Fruit fly (Drosophila melanogaster) whole organism, embryonic: Measurements from ENCODE around the gene CG34162.

ENCODE experiments used
- Atf6 ChIP-seq: fragments of 200-800 bp; sonication (Bioruptor generic); IDR thresholded peaks from 2 replicates; pipeline ENCODE4 v1.3.6; 2022; ENCODE audit warnings: missing biosample characterization, missing genetic modification characterization
- BtbVII ChIP-seq: fragments of 200-800 bp; sonication (Bioruptor generic); optimal IDR thresholded peaks from 3 replicates; lab custom pipeline; 2017; ENCODE audit warnings: missing biosample characterization, mild to moderate bottlenecking, missing genetic modification characterization
- CG10274 ChIP-seq: fragments of 200-800 bp; sonication (Bioruptor generic); optimal IDR thresholded peaks from 3 replicates; lab custom pipeline; 2017; ENCODE audit warnings: missing biosample characterization, mild to moderate bottlenecking, missing genetic modification characterization
- CG12155 ChIP-seq: fragments of 200-800 bp; sonication (Bioruptor generic); optimal IDR thresholded peaks from 3 replicates; lab custom pipeline; 2016; ENCODE audit warnings: missing biosample characterization, missing genetic modification characterization
- CG12299 ChIP-seq: fragments of 200-800 bp; sonication (Bioruptor generic); optimal IDR thresholded peaks from 2 replicates; lab custom pipeline; 2018; ENCODE audit warnings: missing biosample characterization, mild to moderate bottlenecking, missing genetic modification characterization
- CG13424 ChIP-seq: fragments of 200-800 bp; sonication (Bioruptor generic); optimal IDR thresholded peaks from 2 replicates; lab custom pipeline; 2019; ENCODE audit warnings: missing biosample characterization, mild to moderate bottlenecking, missing genetic modification characterization, moderate library complexity
- CG14965 ChIP-seq: fragments of 200-800 bp; sonication (Bioruptor generic); optimal IDR thresholded peaks from 2 replicates; lab custom pipeline; 2016; ENCODE audit warnings: missing biosample characterization, missing genetic modification characterization, borderline replicate concordance
- CG15514 ChIP-seq: fragments of 200-800 bp; sonication (Bioruptor generic); optimal IDR thresholded peaks from 3 replicates; lab custom pipeline; 2017; ENCODE audit warnings: missing biosample characterization, missing genetic modification characterization, mild to moderate bottlenecking, moderate library complexity, missing genetic modification reagents
- CG16813 ChIP-seq: fragments of 200-800 bp; sonication (Bioruptor generic); IDR thresholded peaks from 3 replicates; pipeline ENCODE4 v1.3.6; 2022; ENCODE audit warnings: missing biosample characterization, missing genetic modification characterization; ENCODE audit not compliant: partially characterized antibody
- CG18011 ChIP-seq: fragments of 200-800 bp; sonication (Bioruptor generic); optimal IDR thresholded peaks from 2 replicates; lab custom pipeline; 2017; ENCODE audit warnings: missing biosample characterization, missing genetic modification characterization, mild to moderate bottlenecking, moderate library complexity, missing genotype
- CG32532 ChIP-seq: fragments of 200-800 bp; sonication (Bioruptor generic); IDR thresholded peaks from 2 replicates; pipeline ENCODE4 v1.3.6; 2022; ENCODE audit warnings: missing biosample characterization, missing genetic modification characterization
- CG34422 ChIP-seq: fragments of 200-800 bp; sonication (Bioruptor generic); IDR thresholded peaks from 3 replicates; pipeline ENCODE4 v1.3.6; 2022; ENCODE audit warnings: missing biosample characterization, missing genetic modification characterization
- CG3995 ChIP-seq: fragments of 200-800 bp; sonication (Bioruptor generic); optimal IDR thresholded peaks from 3 replicates; lab custom pipeline; 2016; ENCODE audit warnings: missing biosample characterization, missing genetic modification characterization
- CG7928 ChIP-seq: fragments of 200-800 bp; sonication (Bioruptor generic); optimal IDR thresholded peaks from 2 replicates; lab custom pipeline; 2017; ENCODE audit warnings: missing biosample characterization, mild to moderate bottlenecking, missing genetic modification characterization
- CG8290 ChIP-seq, 3 experiments: fragments of 200-800 bp; sonication (Bioruptor generic); optimal IDR thresholded peaks; 2 replicates each; lab custom pipeline; 2016 to 2019; ENCODE audit warnings: missing biosample characterization in 3 of 3, missing genetic modification characterization in 3 of 3, mild to moderate bottlenecking in 2 of 3, moderate library complexity in 1 of 3
- CG8478 ChIP-seq: fragments of >200 bp; optimal IDR thresholded peaks from 2 replicates; lab custom pipeline; 2018
- CG9932 ChIP-seq: fragments of 200-800 bp; sonication (Bioruptor generic); IDR thresholded peaks from 2 replicates; pipeline ENCODE4 v1.3.6; 2022; ENCODE audit warnings: missing biosample characterization, missing genetic modification characterization
- CHES-1-like ChIP-seq: fragments of 200-800 bp; sonication (Bioruptor generic); optimal IDR thresholded peaks from 2 replicates; lab custom pipeline; 2016; ENCODE audit warnings: missing biosample characterization, missing genetic modification characterization
- Doc3 ChIP-seq: fragments of 200-800 bp; sonication (Bioruptor generic); IDR thresholded peaks from 3 replicates; pipeline ENCODE4 v1.3.6; 2022; ENCODE audit warnings: missing biosample characterization, missing genetic modification characterization; ENCODE audit not compliant: partially characterized antibody
- ERR ChIP-seq: fragments of 200-800 bp; sonication (Bioruptor generic); optimal IDR thresholded peaks from 2 replicates; lab custom pipeline; 2016; ENCODE audit warnings: missing biosample characterization, missing genetic modification characterization
- Ets65A ChIP-seq: fragments of 200-800 bp; sonication (Bioruptor generic); peaks from one replicate; lab custom pipeline; 2016; ENCODE audit warnings: missing biosample characterization, missing genetic modification characterization
- HLH4C ChIP-seq: fragments of 200-800 bp; sonication (Bioruptor generic); IDR thresholded peaks from 3 replicates; pipeline ENCODE4 v1.3.6; 2022; ENCODE audit warnings: missing biosample characterization, missing genetic modification characterization; ENCODE audit not compliant: partially characterized antibody
- Hr39 ChIP-seq: fragments of >200 bp; optimal IDR thresholded peaks from 2 replicates; lab custom pipeline; 2017
- Jarid2 ChIP-seq: fragments of 200-800 bp; sonication (Bioruptor generic); optimal IDR thresholded peaks from 3 replicates; lab custom pipeline; 2017; ENCODE audit warnings: mild to moderate bottlenecking, missing biosample characterization, missing genetic modification reagents, missing genetic modification characterization
- Six4 ChIP-seq: fragments of 200-800 bp; sonication (Bioruptor generic); optimal IDR thresholded peaks from 2 replicates; lab custom pipeline; 2016; ENCODE audit warnings: missing biosample characterization, missing genetic modification characterization
- Trl ChIP-seq, 3 experiments: fragments of >200 bp in 2 of 3; fragments of 200-800 bp in 1 of 3; sonication (Bioruptor generic) in 1 of 3; optimal IDR thresholded peaks; 2 replicates in 1 of 3; 3 replicates in 2 of 3; lab custom pipeline; 2016 to 2017; ENCODE audit warnings: missing biosample characterization in 1 of 3, missing genetic modification characterization in 1 of 3
- Xrp1 ChIP-seq: fragments of 200-800 bp; sonication (Bioruptor generic); IDR thresholded peaks from 2 replicates; pipeline ENCODE4 v1.3.6; 2022; ENCODE audit warnings: missing biosample characterization, missing genetic modification characterization
- al ChIP-seq: fragments of 200-800 bp; sonication (Bioruptor generic); IDR thresholded peaks from 2 replicates; pipeline ENCODE4 v1.3.6; 2022; ENCODE audit warnings: missing biosample characterization, missing genetic modification characterization
- ap ChIP-seq: fragments of 200-800 bp; sonication (Bioruptor generic); IDR thresholded peaks from 2 replicates; pipeline ENCODE4 v1.3.6; 2022; ENCODE audit warnings: missing biosample characterization, missing genetic modification characterization
- ato ChIP-seq: fragments of 200-800 bp; sonication (Bioruptor generic); IDR thresholded peaks from 2 replicates; pipeline ENCODE4 v1.3.6; 2022; ENCODE audit warnings: missing biosample characterization, missing genetic modification characterization; ENCODE audit not compliant: partially characterized antibody
- bbx ChIP-seq: fragments of 200-800 bp; sonication (Bioruptor generic); IDR thresholded peaks from 2 replicates; pipeline ENCODE4 v1.3.6; 2022; ENCODE audit warnings: missing biosample characterization, missing genetic modification characterization; ENCODE audit not compliant: partially characterized antibody
- ci ChIP-seq: fragments of 200-800 bp; sonication (Bioruptor generic); IDR thresholded peaks from 3 replicates; pipeline ENCODE4 v1.3.6; 2022; ENCODE audit warnings: missing biosample characterization, missing genetic modification characterization
- crol ChIP-seq: fragments of 200-800 bp; sonication (Bioruptor generic); IDR thresholded peaks from 2 replicates; pipeline ENCODE4 v1.3.6; 2022; ENCODE audit warnings: missing biosample characterization, missing genetic modification characterization
- eyg ChIP-seq: fragments of 200-800 bp; sonication (Bioruptor generic); optimal IDR thresholded peaks from 3 replicates; lab custom pipeline; 2016; ENCODE audit warnings: missing biosample characterization, missing genetic modification characterization
- lbe ChIP-seq: fragments of 200-800 bp; sonication (Bioruptor generic); optimal IDR thresholded peaks from 2 replicates; lab custom pipeline; 2016; ENCODE audit warnings: missing biosample characterization, mild to moderate bottlenecking, missing genetic modification characterization
- mld ChIP-seq: fragments of 200-800 bp; sonication (Bioruptor generic); IDR thresholded peaks from 3 replicates; pipeline ENCODE4 v1.3.6; 2022; ENCODE audit warnings: missing biosample characterization, missing genetic modification characterization; ENCODE audit not compliant: partially characterized antibody
- repo ChIP-seq: fragments of 200-800 bp; sonication (Bioruptor generic); optimal IDR thresholded peaks from 2 replicates; lab custom pipeline; 2016; ENCODE audit warnings: missing biosample characterization, missing genetic modification characterization
- row ChIP-seq: fragments of 200-800 bp; sonication (Bioruptor generic); IDR thresholded peaks from 3 replicates; pipeline ENCODE4 v1.3.6; 2022; ENCODE audit warnings: missing biosample characterization, missing genetic modification characterization
- slbo ChIP-seq: fragments of 200-800 bp; sonication (Bioruptor generic); IDR thresholded peaks from 2 replicates; pipeline ENCODE4 v1.3.6; 2022; ENCODE audit warnings: missing biosample characterization, missing genetic modification characterization
- slou ChIP-seq: fragments of 200-800 bp; sonication (Bioruptor generic); optimal IDR thresholded peaks from 3 replicates; lab custom pipeline; 2016; ENCODE audit warnings: missing biosample characterization, missing genetic modification characterization
- sob ChIP-seq: fragments of 200-800 bp; sonication (Bioruptor generic); IDR thresholded peaks from 2 replicates; pipeline ENCODE4 v1.3.6; 2022; ENCODE audit warnings: missing biosample characterization, missing genetic modification characterization
- toy ChIP-seq: fragments of 200-800 bp; sonication (Bioruptor generic); IDR thresholded peaks from 2 replicates; pipeline ENCODE4 v1.3.6; 2022; ENCODE audit warnings: missing biosample characterization, missing genetic modification characterization
- trem ChIP-seq: fragments of 200-800 bp; optimal IDR thresholded peaks from 3 replicates; lab custom pipeline; 2019; ENCODE audit warnings: missing biosample characterization, mild to moderate bottlenecking, missing genetic modification characterization, moderate library complexity
- tx ChIP-seq: fragments of 200-800 bp; sonication (Bioruptor generic); optimal IDR thresholded peaks from 2 replicates; lab custom pipeline; 2016; ENCODE audit warnings: missing biosample characterization, missing genetic modification characterization
- vvl ChIP-seq: fragments of 200-800 bp; sonication (Bioruptor generic); IDR thresholded peaks from 2 replicates; pipeline ENCODE4 v1.3.6; 2022; ENCODE audit warnings: missing biosample characterization, missing genetic modification characterization

The CG34162 gene

DNA sequence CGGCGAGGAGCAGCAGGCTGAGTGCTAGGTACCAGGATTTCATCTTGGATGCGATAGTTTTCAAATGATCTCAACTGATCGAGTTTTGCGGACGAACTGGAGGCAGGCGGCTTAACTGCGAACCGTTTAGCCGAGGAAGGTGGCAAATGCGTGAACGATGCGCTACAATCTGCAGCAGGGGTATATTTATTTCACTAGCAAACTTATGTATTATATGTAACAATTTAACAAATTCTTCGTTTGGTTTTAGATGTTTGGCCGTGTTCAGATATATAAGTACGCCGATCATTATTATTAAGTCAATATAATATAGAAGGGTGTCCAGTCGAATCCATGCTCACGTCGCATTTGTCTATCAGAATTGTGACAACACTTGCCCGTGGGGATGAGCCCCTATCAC is 668 bp upstream of the CG34162 start, which contains the start of gene CG31706:
Gene CG31706 (minus strand): TSS at position 101 of the 400 bp plus-strand sequence.
- peak; percentile 31 for TF ChIP-seq CG10274
- no peak for TF ChIP-seq repo
- TF ChIP-seq slbo (GFP tag; lab: Robert Waterston, UW) = peak; percentile 10; the same call in 1 of the 2 replicates

dm6 chr2L:11535845-11536244 is 4.2 kb downstream of the CG34162 start, which contains the start of gene CG43438:
CG43438 (plus strand) TSS chr2L:11536145.
- TF ChIP-seq CG18011 (GFP tag; lab: Kevin White, UChicago) (no peak), CG3995 (GFP tag; lab: Kevin White, UChicago) (no peak), Atf6 (GFP tag; lab: Robert Waterston, UW) (no peak), al (GFP tag; lab: Robert Waterston, UW) (no peak), Xrp1 (no peak), Doc3 (GFP tag; lab: Robert Waterston, UW) (no peak), CG16813 (GFP tag; lab: Robert Waterston, UW) (no peak), bbx (no peak), eyg (GFP tag; lab: Kevin White, UChicago) (no peak), CG7928 (GFP tag; lab: Kevin White, UChicago) (no peak), slou (no peak), lbe (no peak), Six4 (no peak)

DNA sequence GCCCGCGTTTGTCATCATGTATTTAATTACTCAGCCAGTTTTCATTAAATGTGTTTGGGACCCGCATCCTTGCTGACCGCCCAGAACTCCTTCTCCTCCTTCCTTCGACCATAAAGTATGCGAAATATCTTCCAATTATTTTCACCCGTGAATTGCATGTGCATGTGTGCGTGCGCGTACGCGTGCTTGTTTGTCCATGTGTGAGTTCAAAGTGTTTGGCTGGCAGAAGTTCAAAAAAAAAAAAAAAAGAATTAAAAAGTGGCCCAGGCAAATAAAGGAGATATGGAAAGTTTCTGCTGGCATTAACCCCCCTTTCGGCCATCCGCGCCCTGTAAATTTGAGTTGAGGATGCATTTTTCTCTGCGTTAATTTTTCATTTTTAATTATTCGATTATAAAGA is 22.2 kb downstream of the CG34162 start:
- TF ChIP-seq Hr39 (lab: Kevin White, UChicago) (peak; percentile 91), CHES-1-like (GFP tag; lab: Kevin White, UChicago) (no peak), BtbVII (GFP tag; lab: Kevin White, UChicago) (no peak), vvl (GFP tag; lab: Robert Waterston, UW) (no peak)
- TF ChIP-seq, all 482 proteins: peak for 1

DNA sequence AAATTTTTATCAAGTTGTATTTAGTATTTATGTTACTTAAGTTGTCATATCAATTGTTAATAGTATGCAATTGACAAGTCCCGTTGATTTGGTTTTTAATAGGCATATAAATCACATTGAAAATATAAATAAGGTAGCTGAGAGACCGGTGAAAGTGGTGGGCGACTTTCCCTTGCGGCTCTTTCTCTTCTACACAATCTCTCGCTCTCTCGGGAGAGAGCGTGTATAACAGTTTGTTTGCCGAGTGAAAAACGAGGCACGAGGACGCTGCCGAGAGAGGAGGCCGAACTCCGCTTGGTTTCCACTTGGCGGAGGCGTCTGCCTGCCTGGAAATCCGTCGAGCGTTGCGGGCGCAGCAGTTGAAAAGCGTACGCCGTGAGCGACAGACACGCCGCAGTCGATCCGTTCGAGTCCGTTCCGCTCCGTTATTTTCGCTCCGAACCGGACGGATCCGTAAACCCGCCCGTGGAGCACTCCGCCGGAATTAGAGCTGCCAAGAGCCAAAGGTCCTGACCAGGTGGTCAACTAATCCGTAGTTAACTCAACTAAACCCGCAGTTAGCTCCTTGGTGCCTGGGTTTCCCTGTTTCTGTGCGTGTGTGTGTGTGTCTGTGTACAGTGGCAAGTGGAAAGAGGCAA is 50.1 kb downstream of the CG34162 start, which contains the start of gene kek2:
Gene kek2 (plus strand): TSS at position 321 of the 638 bp plus-strand sequence.
- TF ChIP-seq toy (GFP tag; lab: Robert Waterston, UW) (no peak), CG13424 (tag; lab: Kevin White, UChicago) (no peak), HLH4C (GFP tag; lab: Robert Waterston, UW) (0 out of 3 replicates have a peak, but pooled peaks have one; percentile 38), CG32532 (GFP tag; lab: Robert Waterston, UW) (peak; percentile 14; the same call in 1 of the 2 replicates), CG15514 (GFP tag; lab: Kevin White, UChicago) (no peak), CG12155 (GFP tag; lab: Kevin White, UChicago) (no peak), CG8478 (lab: Kevin White, UChicago) (no peak), Jarid2 (GFP tag; lab: Kevin White, UChicago) (peak; percentile 93), ap (GFP tag; lab: Robert Waterston, UW) (no peak), CG9932 (0 out of 2 replicates have a peak, but pooled peaks have one; percentile 10), bbx (0 out of 2 replicates have a peak, but pooled peaks have one; percentile 36), Ets65A (peak; percentile 87), row (no peak), mld (GFP tag; lab: Robert Waterston, UW) (no peak), crol (GFP tag; lab: Robert Waterston, UW) (0 out of 2 replicates have a peak, but pooled peaks have one; percentile 6), CG34422 (GFP tag; lab: Robert Waterston, UW) (0 out of 3 replicates have a peak, but pooled peaks have one; percentile 17), sob (GFP tag; lab: Robert Waterston, UW) (no peak), ERR (no peak), Trl (optimal IDR thresholded peaks at IDR 0.05; lab: Kevin White, UChicago) (peak; percentile 57 to 76), Trl (GFP tag; optimal IDR thresholded peaks at IDR 0.05; lab: Kevin White, UChicago) (no peak), trem (tag; lab: Kevin White, UChicago) (no peak), CHES-1-like (GFP tag; lab: Kevin White, UChicago) (no peak), CG8290 (GFP tag; optimal IDR thresholded peaks at IDR 0.05; lab: Kevin White, UChicago) (no peak), CG8290 (tag; optimal IDR thresholded peaks at IDR 0.05; lab: Kevin White, UChicago) (peak in 1 of 2 experiments; percentile 5), ci (GFP tag; lab: Robert Waterston, UW) (0 out of 3 replicates have a peak, but pooled peaks have one; percentile 31), CG14965 (GFP tag; lab: Kevin White, UChicago) (no peak), ato (0 out of 2 replicates have a peak, but pooled peaks have one; percentile 33), tx (GFP tag; lab: Kevin White, UChicago) (no peak), CG12299 (no peak)
